Worm (Caenorhabditis elegans) whole organism, young adult: ENCODE results near the gene srab-21.
A peak's percentile ranks its signal among the peaks of the same experiment; 100 is the strongest.
"Not testable (repeated sequence)": the region's sequence is repeated elsewhere in the genome, so short reads cannot be mapped to it uniquely, and the experiment has no call there.

ENCODE experiments used
- B0336.3 ChIP-seq: fragments of 200-800 bp; sonication (Bioruptor generic); IDR thresholded peaks from 2 replicates; pipeline ENCODE4 v1.3.6; 2022; ENCODE audit warnings: missing genetic modification characterization, missing compliant biosample characterization
- C06A6.2 ChIP-seq: fragments of 200-800 bp; sonication (Bioruptor generic); conservative IDR thresholded peaks from 2 replicates; pipeline ENCODE4 v1.3.6; 2022; ENCODE audit warnings: missing genetic modification characterization, missing compliant biosample characterization
- Y53F4B.3 ChIP-seq: fragments of 200-800 bp; sonication (Bioruptor generic); IDR thresholded peaks from 2 replicates; pipeline ENCODE4 v1.3.6; 2022; ENCODE audit warnings: missing genetic modification reagents, missing genetic modification characterization, missing compliant biosample characterization
- akir-1 ChIP-seq: fragments of 200-800 bp; sonication (Bioruptor generic); optimal IDR thresholded peaks from 2 replicates; lab custom pipeline; 2018; ENCODE audit warnings: mild to moderate bottlenecking, missing genetic modification characterization, moderate library complexity, missing compliant biosample characterization
- ama-1 ChIP-seq, 3 experiments: fragments of 150-350 bp in 1 of 3; sonication (generic microtip) in 2 of 3; optimal IDR thresholded peaks; 2 replicates each; lab custom pipeline; 2014 to 2018; ENCODE audit warnings: missing biosample characterization in 2 of 3, missing genetic modification characterization in 2 of 3, missing genetic modification reagents in 2 of 3
- atf-7 ChIP-seq: sonication (generic microtip); optimal IDR thresholded peaks from 2 replicates; lab custom pipeline; 2017; ENCODE audit warnings: mild to moderate bottlenecking, missing genetic modification characterization, missing compliant biosample characterization
- attf-5 ChIP-seq: fragments of 200-800 bp; sonication (Bioruptor generic); optimal IDR thresholded peaks from 2 replicates; lab custom pipeline; 2018; ENCODE audit warnings: mild to moderate bottlenecking, missing genetic modification characterization, missing compliant biosample characterization
- attf-6 ChIP-seq: fragments of 200-800 bp; sonication (Bioruptor generic); IDR thresholded peaks from 2 replicates; pipeline ENCODE4 v1.3.6; 2022; ENCODE audit warnings: missing genetic modification reagents, missing genetic modification characterization, missing compliant biosample characterization
- ceh-91 ChIP-seq: fragments of 200-800 bp; sonication (Bioruptor generic); IDR thresholded peaks from 2 replicates; pipeline ENCODE4 v1.3.6; 2022; ENCODE audit warnings: missing genetic modification reagents, missing genetic modification characterization, missing compliant biosample characterization
- die-1 ChIP-seq: sonication (generic microtip); optimal IDR thresholded peaks from 2 replicates; lab custom pipeline; 2016; ENCODE audit warnings: missing genotype, mild to moderate bottlenecking, missing genetic modification characterization, missing compliant biosample characterization
- dpff-1 ChIP-seq: sonication (generic microtip); optimal IDR thresholded peaks from 2 replicates; lab custom pipeline; 2017; ENCODE audit warnings: mild to moderate bottlenecking, missing genetic modification characterization, missing compliant biosample characterization
- efl-1 ChIP-seq: fragments of 150-350 bp; optimal IDR thresholded peaks from 2 replicates; lab custom pipeline; 2014; ENCODE audit warnings: missing biosample characterization, missing genetic modification reagents, missing genetic modification characterization
- hlh-12 ChIP-seq: sonication (generic microtip); optimal IDR thresholded peaks from 2 replicates; lab custom pipeline; 2016; ENCODE audit warnings: missing genetic modification characterization, missing compliant biosample characterization
- hrde-1 ChIP-seq: sonication (generic microtip); optimal IDR thresholded peaks from 2 replicates; lab custom pipeline; 2016; ENCODE audit warnings: missing genetic modification characterization, mild to moderate bottlenecking, missing compliant biosample characterization, moderate library complexity, missing genotype, missing genetic modification reagents, borderline replicate concordance
- lag-1 ChIP-seq: fragments of 200-800 bp; sonication (Bioruptor generic); IDR thresholded peaks from 2 replicates; pipeline ENCODE4 v1.3.6; 2022; ENCODE audit warnings: missing genetic modification reagents, missing genetic modification characterization, missing compliant biosample characterization
- let-526 ChIP-seq: fragments of 200-800 bp; sonication (Bioruptor generic); IDR thresholded peaks from 2 replicates; pipeline ENCODE4 v1.3.6; 2022; ENCODE audit warnings: missing genetic modification reagents, missing genetic modification characterization, missing compliant biosample characterization
- lin-40 ChIP-seq: sonication (generic microtip); optimal IDR thresholded peaks from 2 replicates; lab custom pipeline; 2016; ENCODE audit warnings: missing genetic modification characterization, mild to moderate bottlenecking, missing compliant biosample characterization, missing genotype, missing genetic modification reagents
- lin-54 ChIP-seq: fragments of 200-800 bp; sonication (Bioruptor generic); optimal IDR thresholded peaks from 2 replicates; lab custom pipeline; 2018; ENCODE audit warnings: mild to moderate bottlenecking, missing genetic modification characterization, missing compliant biosample characterization
- lir-1 ChIP-seq: fragments of 200-800 bp; sonication (Bioruptor generic); conservative IDR thresholded peaks from 2 replicates; pipeline ENCODE4 v1.3.6; 2022; ENCODE audit warnings: missing genetic modification reagents, missing genetic modification characterization, missing compliant biosample characterization
- lsl-1 ChIP-seq: fragments of 200-800 bp; sonication (Bioruptor generic); optimal IDR thresholded peaks from 2 replicates; lab custom pipeline; 2018; ENCODE audit warnings: mild to moderate bottlenecking, missing genetic modification characterization, moderate library complexity, missing compliant biosample characterization
- madf-10 ChIP-seq: sonication (generic microtip); optimal IDR thresholded peaks from 2 replicates; lab custom pipeline; 2016; ENCODE audit warnings: mild to moderate bottlenecking, missing genetic modification characterization, missing compliant biosample characterization
- madf-6 ChIP-seq: fragments of 200-800 bp; sonication (Bioruptor generic); IDR thresholded peaks from 2 replicates; pipeline ENCODE4 v1.3.6; 2022; ENCODE audit warnings: missing genetic modification reagents, missing genetic modification characterization, missing compliant biosample characterization
- mes-4 ChIP-seq: sonication (generic microtip); optimal IDR thresholded peaks from 2 replicates; lab custom pipeline; 2016; ENCODE audit warnings: missing genotype, missing genetic modification characterization, missing compliant biosample characterization
- nhr-120 ChIP-seq: fragments of 200-800 bp; sonication (Bioruptor generic); IDR thresholded peaks from 2 replicates; pipeline ENCODE4 v1.3.6; 2022; ENCODE audit warnings: missing genetic modification characterization, missing compliant biosample characterization
- nhr-27 ChIP-seq: fragments of 200-800 bp; sonication (Bioruptor generic); optimal IDR thresholded peaks from 2 replicates; lab custom pipeline; 2018; ENCODE audit warnings: mild to moderate bottlenecking, missing genetic modification characterization, moderate library complexity, missing compliant biosample characterization
- rec-8 ChIP-seq, 2 experiments: sonication (generic microtip); optimal IDR thresholded peaks; 2 replicates each; lab custom pipeline; 2016; ENCODE audit warnings: mild to moderate bottlenecking in 2 of 2, missing genetic modification characterization in 2 of 2, missing genetic modification reagents in 2 of 2, missing genotype in 2 of 2, missing biosample characterization in 1 of 2, missing compliant biosample characterization in 1 of 2, moderate library complexity in 1 of 2
- sdz-38 ChIP-seq: sonication (generic microtip); optimal IDR thresholded peaks from 2 replicates; lab custom pipeline; 2016; ENCODE audit warnings: missing genotype, missing genetic modification characterization, missing compliant biosample characterization
- sea-2 ChIP-seq: fragments of 200-800 bp; sonication (Bioruptor generic); IDR thresholded peaks from 2 replicates; pipeline ENCODE4 v1.3.6; 2022; ENCODE audit warnings: missing genetic modification characterization, missing compliant biosample characterization
- snpc-4 ChIP-seq, 5 experiments: fragments of 150-350 bp in 1 of 5; sonication (generic microtip) in 4 of 5; optimal IDR thresholded peaks; 2 replicates each; lab custom pipeline; 2014 to 2018; ENCODE audit warnings: missing genetic modification characterization in 5 of 5, missing biosample characterization in 3 of 5, antibody characterized with exemption in 2 of 5, mild to moderate bottlenecking in 2 of 5, missing compliant biosample characterization in 2 of 5, missing genotype in 2 of 5, moderate library complexity in 2 of 5, missing genetic modification reagents in 1 of 5
- somi-1 ChIP-seq: fragments of 200-800 bp; sonication (Bioruptor generic); optimal IDR thresholded peaks from 2 replicates; lab custom pipeline; 2018; ENCODE audit warnings: mild to moderate bottlenecking, missing genetic modification characterization, missing compliant biosample characterization
- zfh-2 ChIP-seq: fragments of 200-800 bp; sonication (Bioruptor generic); conservative IDR thresholded peaks from 2 replicates; pipeline ENCODE4 v1.3.6; 2022; ENCODE audit warnings: missing genetic modification reagents, missing genetic modification characterization, missing compliant biosample characterization
- zim-3 ChIP-seq: sonication (generic microtip); optimal IDR thresholded peaks from 2 replicates; lab custom pipeline; 2017; ENCODE audit warnings: mild to moderate bottlenecking, missing genetic modification characterization, moderate library complexity, missing compliant biosample characterization

The srab-21 gene

DNA sequence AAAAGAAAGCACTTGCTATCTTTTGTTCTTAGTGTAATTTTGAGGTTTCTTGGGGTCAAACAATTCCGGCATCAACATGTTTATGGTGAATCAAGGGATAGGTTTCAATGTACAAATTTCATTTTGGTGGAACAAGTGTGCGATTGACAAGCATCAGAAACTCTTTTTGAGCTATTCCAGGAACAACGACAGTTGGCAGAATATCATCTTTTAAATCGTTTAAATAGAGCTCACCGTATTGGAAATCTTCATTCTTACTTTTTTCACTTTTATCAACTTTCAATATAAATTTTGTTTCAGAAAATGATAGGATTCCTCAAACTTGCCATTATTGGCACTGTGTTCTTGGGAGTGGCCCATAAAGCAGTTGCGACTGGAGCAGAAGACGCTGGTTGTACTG, 24.3 kb downstream of the srab-21 start, which contains the start of gene T20D4.10:
Gene T20D4.10, plus strand, starts transcription at position 301 of the 400 bp plus-strand sequence.
- TF ChIP-seq dpff-1 (tag; lab: Kevin White, UChicago); Y53F4B.3 (GFP tag; lab: Robert Waterston, UW); lag-1 (GFP tag; lab: Robert Waterston, UW): not testable (repeated sequence)

DNA sequence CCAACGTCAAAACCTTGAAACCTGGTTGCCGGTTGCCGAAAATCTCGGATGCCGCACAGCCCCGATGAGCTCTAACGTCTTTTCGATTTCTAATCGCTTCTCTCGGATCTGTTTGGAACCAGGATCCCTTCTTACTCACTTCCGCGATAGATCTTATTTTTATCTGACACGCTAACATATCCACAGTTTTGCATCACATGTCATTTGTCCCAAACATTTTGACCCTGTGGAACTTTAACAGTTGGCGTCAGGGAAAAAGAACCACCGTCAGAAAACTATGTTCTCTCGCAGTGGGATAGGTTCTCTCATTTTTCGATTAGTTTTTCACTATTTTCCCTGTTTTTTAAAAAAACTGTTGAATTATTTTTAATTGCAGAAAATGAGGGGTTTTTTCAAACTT, 25.9 kb downstream of the srab-21 start, which contains the start of gene T20D4.11:
Gene T20D4.11, plus strand, starts transcription at position 377 of the 400 bp plus-strand sequence.
- TF ChIP-seq lin-40: no peak
- no peak for TF ChIP-seq zim-3 (tag; lab: Kevin White, UChicago)
- TF ChIP-seq madf-10 (tag; lab: Kevin White, UChicago): no peak
- TF ChIP-seq attf-6 (GFP tag; lab: Robert Waterston, UW): no peak
- TF ChIP-seq lir-1 (GFP tag; lab: Robert Waterston, UW): no peak
- no peak for TF ChIP-seq let-526 (GFP tag; lab: Robert Waterston, UW)
- TF ChIP-seq ama-1 (optimal IDR thresholded peaks at IDR 0.05; lab: Kevin White, UChicago): no peak
- no peak for TF ChIP-seq ama-1 (GFP tag; optimal IDR thresholded peaks at IDR 0.05; lab: Kevin White, UChicago)
- TF ChIP-seq hlh-12 (tag; lab: Kevin White, UChicago): no peak
- no peak for TF ChIP-seq ceh-91 (GFP tag; lab: Robert Waterston, UW)
- no peak for TF ChIP-seq rec-8 (tag; optimal IDR thresholded peaks at IDR 0.05; lab: Kevin White, UChicago)
- TF ChIP-seq sea-2 (GFP tag; lab: Robert Waterston, UW): no peak
- no peak for TF ChIP-seq somi-1 (GFP tag; lab: Kevin White, UChicago)
- TF ChIP-seq akir-1 (GFP tag; lab: Kevin White, UChicago): no peak

DNA sequence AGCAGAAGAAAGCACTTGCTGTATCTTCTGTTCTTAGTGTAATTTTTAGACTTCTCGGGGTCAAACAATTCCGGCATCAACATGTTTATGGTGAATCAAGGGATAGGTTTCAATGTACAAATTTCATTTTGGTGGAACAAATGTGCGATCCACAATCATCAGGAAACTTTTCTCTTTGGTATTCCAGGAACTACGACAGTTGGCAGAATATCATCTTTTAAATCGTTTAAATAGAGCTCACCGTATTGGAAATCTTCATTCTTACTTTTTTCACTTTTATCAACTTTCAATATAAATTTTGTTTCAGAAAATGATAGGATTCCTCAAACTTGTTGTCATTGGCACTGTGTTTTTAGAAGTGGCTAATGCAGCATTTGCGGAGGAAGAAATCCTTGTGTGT, 27.5 kb downstream of the srab-21 start, which contains the start of gene T20D4.12:
Gene T20D4.12, plus strand, starts transcription at position 301 of the 400 bp plus-strand sequence.
- TF ChIP-seq attf-5 (GFP tag; lab: Kevin White, UChicago); nhr-120; hrde-1: not testable (repeated sequence)
- TF ChIP-seq, all 124 proteins: peak for 0; not testable (repeated sequence) for 124

DNA sequence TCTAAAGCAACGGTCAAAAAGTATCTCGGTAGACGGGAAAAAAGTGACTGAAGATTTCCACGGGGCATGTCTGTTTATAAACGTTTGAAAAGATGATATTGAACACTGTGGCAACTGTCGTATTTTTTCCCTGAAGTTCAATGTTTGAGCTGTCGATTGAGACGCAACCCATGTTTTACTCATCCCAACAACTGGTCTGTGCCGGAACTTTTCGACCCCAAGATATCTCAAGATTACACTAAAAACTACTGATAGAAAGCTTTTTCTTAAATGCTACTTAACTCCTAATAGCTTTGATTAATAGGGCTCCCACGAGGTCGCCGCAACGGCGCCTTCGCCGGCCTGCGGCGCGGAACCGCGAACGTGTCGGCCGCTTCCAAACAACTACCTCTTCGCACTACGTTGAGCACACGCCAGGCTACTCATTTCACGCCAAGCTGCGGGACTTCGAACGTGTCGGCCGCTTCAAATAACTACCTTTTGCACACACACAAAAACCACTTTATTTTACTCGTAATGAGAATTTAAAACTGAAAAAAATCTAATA, 29.5 kb downstream of the srab-21 start, which contains the start of gene T20D4.15:
Gene T20D4.15, minus strand, starts transcription at position 51 of the 547 bp plus-strand sequence.
- TF ChIP-seq zfh-2 (GFP tag; lab: Robert Waterston, UW) (peak; percentile 73), B0336.3 (GFP tag; lab: Robert Waterston, UW) (no peak), lsl-1 (no peak), efl-1 (GFP tag; lab: Kevin White, UChicago) (no peak), atf-7 (no peak), nhr-27 (tag; lab: Kevin White, UChicago) (no peak)

DNA sequence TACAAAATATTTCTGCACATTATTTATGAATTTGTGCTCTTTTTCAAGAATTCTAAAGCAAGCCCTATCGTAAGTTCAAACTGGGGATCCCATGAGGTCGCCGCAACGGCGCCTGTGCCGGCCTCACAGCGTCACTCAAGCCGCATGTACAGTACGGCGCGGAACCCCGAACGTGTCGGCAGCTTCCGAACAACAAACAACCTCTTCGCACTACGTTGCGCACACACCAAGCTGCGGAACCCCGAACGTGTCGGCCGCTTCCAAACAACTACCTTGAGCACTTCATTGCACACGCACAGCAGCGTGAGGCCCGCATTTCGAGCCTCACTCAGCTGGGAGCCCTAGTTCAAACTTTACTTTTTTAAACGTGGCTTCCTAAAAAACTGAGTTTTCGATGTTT, 30.2 kb downstream of the srab-21 start:
- TF ChIP-seq zfh-2 (GFP tag; lab: Robert Waterston, UW) (peak; percentile 70), die-1 (tag; lab: Kevin White, UChicago) (no peak), snpc-4 (GFP tag; optimal IDR thresholded peaks at IDR 0.05; lab: Kevin White, UChicago) (no peak), snpc-4 (tag; optimal IDR thresholded peaks at IDR 0.05; lab: Kevin White, UChicago) (peak in 1 of 4 experiments; percentile 75), rec-8 (tag; optimal IDR thresholded peaks at IDR 0.05; lab: Kevin White, UChicago) (no peak), C06A6.2 (GFP tag; lab: Robert Waterston, UW) (no peak), lin-54 (GFP tag; lab: Kevin White, UChicago) (no peak), madf-6 (GFP tag; lab: Robert Waterston, UW) (no peak), mes-4 (tag; lab: Kevin White, UChicago) (no peak), sdz-38 (no peak)
- TF ChIP-seq, all 124 proteins: peak for 2
